Worm (Caenorhabditis elegans) whole organism, L4/young adult: Measurements from ENCODE around the gene Y46G5A.28.

Source experiments
- W03F9.2 ChIP-seq: fragments of 150-350 bp; optimal IDR thresholded peaks from 2 replicates; lab custom pipeline; 2014; ENCODE audit warnings: missing biosample characterization, missing genetic modification characterization
- dao-5 ChIP-seq: sonication (generic microtip); optimal IDR thresholded peaks from 2 replicates; lab custom pipeline; 2016; ENCODE audit warnings: missing genotype, missing genetic modification characterization, moderate library complexity, missing compliant biosample characterization
- him-1 ChIP-seq: sonication (generic microtip); optimal IDR thresholded peaks from 2 replicates; lab custom pipeline; 2016; ENCODE audit warnings: missing genotype, missing genetic modification reagents, missing genetic modification characterization, missing compliant biosample characterization

ce11 chrII:12878071-12878668 is 27.9 kb downstream of the Y46G5A.28 start, which contains the start of gene gsy-1:
- TF ChIP-seq dao-5 (tag; lab: Kevin White, UChicago): no peak
- no peak for TF ChIP-seq him-1 (tag; lab: Kevin White, UChicago)
- no peak for TF ChIP-seq W03F9.2 (tag; lab: Kevin White, UChicago)
